Worm (Caenorhabditis elegans): ENCODE results near the gene fbxa-77.
A peak's percentile ranks its signal among the peaks of the same experiment; 100 is the strongest.

Gene fbxa-77

DNA sequence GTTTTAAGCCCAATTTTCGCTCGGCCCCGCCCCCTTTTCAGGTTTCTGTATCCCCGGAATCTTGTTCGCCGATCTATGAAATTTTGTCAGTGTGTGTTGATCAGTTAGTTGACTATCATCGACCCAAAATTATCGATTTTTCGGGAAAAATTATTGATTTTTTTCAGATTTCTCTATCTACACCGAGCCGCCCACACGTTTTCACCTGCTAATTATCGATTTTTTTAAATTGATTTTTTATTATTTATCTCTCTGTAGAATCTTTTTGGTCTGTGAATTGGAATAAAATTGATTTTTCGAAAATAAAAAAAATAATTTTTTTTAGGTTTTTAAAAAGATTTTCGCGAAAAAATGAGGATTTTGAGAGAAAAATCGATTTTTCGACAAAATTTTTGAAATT lies 42.2 kb upstream of the fbxa-77 start:
- no peak for TF ChIP-seq F33H1.4 (GFP tag; IDR thresholded peaks at IDR 0.05)
- no peak for TF ChIP-seq F52B5.7 (tag; optimal IDR thresholded peaks at IDR 0.05)
- no peak for TF ChIP-seq ceh-79 (tag; optimal IDR thresholded peaks at IDR 0.05)
- TF ChIP-seq lin-54 (GFP tag; optimal IDR thresholded peaks at IDR 0.05), result no peak
- TF ChIP-seq die-1 (tag; optimal IDR thresholded peaks at IDR 0.05), result no peak
- TF ChIP-seq snpc-4 (GFP tag; optimal IDR thresholded peaks at IDR 0.05), result no peak
- TF ChIP-seq snpc-4 (tag; optimal IDR thresholded peaks at IDR 0.05), result no peak
- no peak for TF ChIP-seq C17E4.6 (GFP tag; IDR thresholded peaks at IDR 0.05)
- TF ChIP-seq ztf-22 (GFP tag; optimal IDR thresholded peaks at IDR 0.05), result no peak
- TF ChIP-seq rpc-1 (optimal IDR thresholded peaks at IDR 0.05), result no peak
- TF ChIP-seq rpc-1 (tag; optimal IDR thresholded peaks at IDR 0.05), result no peak
- no peak for TF ChIP-seq aptf-2 (GFP tag; conservative IDR thresholded peaks at IDR 0.05)
- TF ChIP-seq chd-7 (tag; optimal IDR thresholded peaks at IDR 0.05), result no peak

DNA sequence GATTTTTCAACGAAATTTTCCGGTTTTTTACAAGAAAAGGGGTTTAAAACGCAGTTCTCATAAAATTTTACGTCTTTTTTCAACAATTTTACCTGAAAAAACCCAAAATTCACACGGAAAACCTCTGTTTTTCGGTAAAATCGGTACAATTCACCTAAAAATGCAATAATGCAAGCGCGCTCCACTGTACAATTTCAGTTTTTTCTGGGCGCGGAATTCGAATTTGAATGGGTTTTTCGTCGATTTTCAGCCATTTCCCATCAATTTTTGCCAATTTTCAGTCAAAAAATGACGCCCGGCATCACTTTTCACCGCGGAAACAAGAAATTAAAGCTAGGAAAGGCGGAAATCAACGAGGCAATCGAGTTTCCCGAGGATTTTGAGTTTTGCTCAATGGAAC lies 41.4 kb upstream of the fbxa-77 start, which contains the start of gene orc-3:
TSS of gene orc-3 (plus strand) at position 282 of the 400 bp plus-strand sequence.
- TF ChIP-seq ztf-22 (GFP tag; optimal IDR thresholded peaks at IDR 0.05), result no peak
- TF ChIP-seq dpl-1 (GFP tag; optimal IDR thresholded peaks at IDR 0.05), result peak; percentile 39
- TF ChIP-seq efl-1 (GFP tag; optimal IDR thresholded peaks at IDR 0.05), result peak; percentile 73
- peak; percentile 74 for TF ChIP-seq lin-54 (GFP tag; optimal IDR thresholded peaks at IDR 0.05)
- TF ChIP-seq die-1 (tag; optimal IDR thresholded peaks at IDR 0.05), result no peak
- no peak for TF ChIP-seq egl-44 (GFP tag; IDR thresholded peaks at IDR 0.05)
- peak; percentile 91 for TF ChIP-seq mcd-1 (GFP tag; IDR thresholded peaks at IDR 0.05)
- no peak for TF ChIP-seq madf-10 (tag; optimal IDR thresholded peaks at IDR 0.05)
- TF ChIP-seq attf-5 (GFP tag; optimal IDR thresholded peaks at IDR 0.05), result peak; percentile 17
- TF ChIP-seq bed-2 (GFP tag; IDR thresholded peaks at IDR 0.05), result no peak
- TF ChIP-seq lin-40 (tag; optimal IDR thresholded peaks at IDR 0.05), result no peak
- peak in 1 of 3 experiments; percentile 69 for TF ChIP-seq lin-35 (GFP tag; optimal IDR thresholded peaks at IDR 0.05)
- no peak for TF ChIP-seq snpc-3.4 (tag; optimal IDR thresholded peaks at IDR 0.05)

DNA sequence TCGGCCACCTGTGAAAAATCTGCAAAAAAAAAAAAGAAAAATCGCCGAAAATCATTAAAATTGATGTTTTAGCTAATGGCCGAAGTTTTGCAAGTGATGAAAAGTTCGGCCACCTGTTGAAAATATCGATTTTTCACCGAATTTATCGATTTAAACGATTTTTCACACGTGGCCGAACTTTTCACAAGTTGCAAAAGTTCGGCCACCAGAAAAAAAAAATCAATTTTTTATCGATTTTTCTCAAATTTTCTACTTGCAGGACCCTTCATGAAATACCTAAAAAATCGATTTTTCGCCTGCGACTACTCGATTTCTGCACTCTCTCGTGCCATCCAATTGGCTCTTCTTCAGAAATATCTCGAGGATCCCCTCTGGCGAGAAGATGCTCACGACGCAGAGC lies 38.6 kb upstream of the fbxa-77 start:
- no peak for TF ChIP-seq ccch-3 (GFP tag; optimal IDR thresholded peaks at IDR 0.05)
- TF ChIP-seq let-526 (GFP tag; IDR thresholded peaks at IDR 0.05), result no peak
- TF ChIP-seq die-1 (tag; optimal IDR thresholded peaks at IDR 0.05), result no peak
- no peak for TF ChIP-seq Y53F4B.3 (GFP tag; IDR thresholded peaks at IDR 0.05)
- no peak for TF ChIP-seq ama-1 (optimal IDR thresholded peaks at IDR 0.05)
- no peak for TF ChIP-seq ama-1 (GFP tag; optimal IDR thresholded peaks at IDR 0.05)
- TF ChIP-seq F55B11.4 (tag; optimal IDR thresholded peaks at IDR 0.05; ENCODE audit: borderline replicate concordance, insufficient read depth), result no peak
- no peak for TF ChIP-seq madf-10 (tag; optimal IDR thresholded peaks at IDR 0.05)
- TF ChIP-seq dpl-1 (GFP tag; optimal IDR thresholded peaks at IDR 0.05), result no peak
- TF ChIP-seq cebp-1 (GFP tag; IDR thresholded peaks at IDR 0.05), result no peak
- TF ChIP-seq cebp-1 (tag; optimal IDR thresholded peaks at IDR 0.05), result no peak
- no peak for TF ChIP-seq aptf-2 (GFP tag; conservative IDR thresholded peaks at IDR 0.05)
- TF ChIP-seq lsy-27 (tag; optimal IDR thresholded peaks at IDR 0.05; ENCODE audit: borderline replicate concordance, insufficient read depth), result no peak
- TF ChIP-seq F39B2.1 (GFP tag; IDR thresholded peaks at IDR 0.05), result no peak
- no peak for TF ChIP-seq C17E4.6 (GFP tag; IDR thresholded peaks at IDR 0.05)
- TF ChIP-seq attf-3 (GFP tag; conservative IDR thresholded peaks at IDR 0.05), result no peak

DNA sequence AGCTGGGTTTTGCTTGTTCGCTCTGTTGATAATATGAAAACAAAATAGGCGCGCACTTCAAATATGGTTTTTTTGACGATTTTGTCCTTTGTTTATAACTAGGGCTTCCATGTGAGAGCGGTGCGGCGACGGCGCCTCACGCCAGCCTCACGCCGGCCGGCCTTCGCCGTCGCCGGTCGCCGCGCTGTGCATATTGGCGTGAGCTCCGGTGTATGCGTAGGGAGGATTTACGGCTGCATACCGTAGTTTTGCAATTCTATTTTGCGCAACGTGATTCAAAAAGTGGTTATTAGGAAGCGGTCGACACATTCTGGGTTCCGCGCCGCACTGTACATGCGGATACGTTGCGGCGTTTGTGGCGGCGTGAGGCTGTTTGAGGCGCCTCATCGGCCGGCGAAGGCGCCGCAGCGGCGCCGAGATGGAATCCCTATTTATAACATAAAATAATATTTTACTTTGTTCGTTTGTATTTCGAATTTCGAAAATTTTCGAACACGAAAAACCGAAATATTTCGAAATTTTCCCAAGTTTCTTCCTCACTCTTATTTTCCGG lies 35.1 kb upstream of the fbxa-77 start:
- TF ChIP-seq D2030.7 (GFP tag; IDR thresholded peaks at IDR 0.05), result peak; percentile 9; the same call in 1 of the 2 replicates
- TF ChIP-seq efl-1 (GFP tag; optimal IDR thresholded peaks at IDR 0.05), result no peak
- TF ChIP-seq ceh-100 (GFP tag; IDR thresholded peaks at IDR 0.05), result no peak
- TF ChIP-seq F37B4.10 (GFP tag; IDR thresholded peaks at IDR 0.05), result no peak
- no peak for TF ChIP-seq lir-1 (GFP tag; conservative IDR thresholded peaks at IDR 0.05)
- TF ChIP-seq Y53G8AR.9 (GFP tag; conservative IDR thresholded peaks at IDR 0.05), result no peak
- no peak for TF ChIP-seq tlf-1 (GFP tag; optimal IDR thresholded peaks at IDR 0.05)
- TF ChIP-seq zim-3 (tag; optimal IDR thresholded peaks at IDR 0.05), result no peak
- TF ChIP-seq ztf-18 (tag; optimal IDR thresholded peaks at IDR 0.05), result no peak
- TF ChIP-seq mel-28 (tag; optimal IDR thresholded peaks at IDR 0.05; ENCODE audit: borderline replicate concordance), result no peak
- peak; percentile 58; the same call in 1 of the 2 replicates for TF ChIP-seq cebp-1 (GFP tag; IDR thresholded peaks at IDR 0.05)
- no peak for TF ChIP-seq cebp-1 (tag; optimal IDR thresholded peaks at IDR 0.05)
- no peak for TF ChIP-seq T26A5.8 (tag; optimal IDR thresholded peaks at IDR 0.05)
- no peak for TF ChIP-seq ceh-27 (GFP tag; optimal IDR thresholded peaks at IDR 0.05)

All from whole organism, young adult.